Fruit fly (Drosophila melanogaster) whole organism, embryonic: ENCODE measurements around the gene CG33791.

Experiments
- Asciz ChIP-seq: fragments of 200-800 bp; sonication (Bioruptor generic); optimal IDR thresholded peaks from 2 replicates; lab custom pipeline; 2017; ENCODE audit warnings: missing biosample characterization, mild to moderate bottlenecking, missing genetic modification characterization, missing genetic modification reagents
- BEAF-32 ChIP-seq: fragments of 200-800 bp; sonication (Bioruptor generic); optimal IDR thresholded peaks from 3 replicates; lab custom pipeline; 2017; ENCODE audit warnings: missing biosample characterization, missing genetic modification characterization, mild to moderate bottlenecking, moderate library complexity, missing genetic modification reagents
- CG10654 ChIP-seq: fragments of 200-800 bp; sonication (Bioruptor generic); optimal IDR thresholded peaks from 2 replicates; lab custom pipeline; 2016; ENCODE audit warnings: missing biosample characterization, missing genetic modification characterization
- CG11456 ChIP-seq: fragments of 200-800 bp; sonication (Bioruptor generic); IDR thresholded peaks from 3 replicates; pipeline ENCODE4 v1.3.6; 2022; ENCODE audit warnings: missing biosample characterization, missing genetic modification characterization
- CG11560 ChIP-seq: fragments of 200-800 bp; sonication (Bioruptor generic); IDR thresholded peaks from 3 replicates; pipeline ENCODE4 v1.3.6; 2022; ENCODE audit warnings: missing biosample characterization, missing genetic modification characterization
- CG12071 ChIP-seq: fragments of 200-800 bp; sonication (Bioruptor generic); optimal IDR thresholded peaks from 3 replicates; lab custom pipeline; 2018; ENCODE audit warnings: missing biosample characterization, mild to moderate bottlenecking, missing genetic modification characterization
- CG12219 ChIP-seq: fragments of 200-800 bp; sonication (Bioruptor generic); optimal IDR thresholded peaks from 3 replicates; lab custom pipeline; 2018; ENCODE audit warnings: missing biosample characterization, mild to moderate bottlenecking, missing genetic modification characterization
- CG14441 ChIP-seq: fragments of 200-800 bp; sonication (Bioruptor generic); IDR thresholded peaks from 2 replicates; pipeline ENCODE4 v1.3.6; 2022; ENCODE audit warnings: missing biosample characterization, missing genetic modification characterization
- CG14710 ChIP-seq: fragments of 200-800 bp; sonication (Bioruptor generic); optimal IDR thresholded peaks from 3 replicates; lab custom pipeline; 2019; ENCODE audit warnings: missing biosample characterization, mild to moderate bottlenecking, missing genetic modification characterization, moderate library complexity
- CG17361 ChIP-seq: fragments of 200-800 bp; sonication (Bioruptor generic); IDR thresholded peaks from 3 replicates; pipeline ENCODE4 v1.3.6; 2022; ENCODE audit warnings: missing biosample characterization, missing genetic modification characterization
- CG18262 ChIP-seq: fragments of 200-800 bp; optimal IDR thresholded peaks from 3 replicates; lab custom pipeline; 2019; ENCODE audit warnings: missing biosample characterization, mild to moderate bottlenecking, missing genetic modification characterization, moderate library complexity
- CG2712 ChIP-seq: fragments of 200-800 bp; optimal IDR thresholded peaks from 3 replicates; lab custom pipeline; 2019; ENCODE audit warnings: missing biosample characterization, mild to moderate bottlenecking, missing genetic modification characterization, moderate library complexity
- CG31441 ChIP-seq: fragments of 200-800 bp; sonication (Bioruptor generic); IDR thresholded peaks from 2 replicates; pipeline ENCODE4 v1.3.6; 2022; ENCODE audit warnings: missing biosample characterization, missing genetic modification characterization
- CG3838 ChIP-seq: fragments of 200-800 bp; sonication (Bioruptor generic); optimal IDR thresholded peaks from 3 replicates; lab custom pipeline; 2016; ENCODE audit warnings: missing biosample characterization, missing genetic modification characterization
- CG4730 ChIP-seq: fragments of 200-800 bp; sonication (Bioruptor generic); IDR thresholded peaks from 2 replicates; pipeline ENCODE4 v1.3.6; 2022; ENCODE audit warnings: missing biosample characterization, missing genetic modification characterization
- CG4820 ChIP-seq: fragments of 200-800 bp; sonication (Bioruptor generic); optimal IDR thresholded peaks from 3 replicates; lab custom pipeline; 2016; ENCODE audit warnings: missing biosample characterization, missing genetic modification characterization
- CG6689 ChIP-seq: fragments of 200-800 bp; sonication (Bioruptor generic); IDR thresholded peaks from 2 replicates; pipeline ENCODE4 v1.3.6; 2022; ENCODE audit warnings: missing biosample characterization, missing genetic modification characterization
- CG7271 ChIP-seq: fragments of 200-800 bp; sonication (Bioruptor generic); optimal IDR thresholded peaks from 2 replicates; lab custom pipeline; 2018; ENCODE audit warnings: missing biosample characterization, mild to moderate bottlenecking, missing genetic modification characterization, moderate library complexity
- CG7357 ChIP-seq: fragments of 200-800 bp; sonication (Bioruptor generic); IDR thresholded peaks from 3 replicates; pipeline ENCODE4 v1.3.6; 2022; ENCODE audit warnings: missing biosample characterization, missing genetic modification characterization
- CG7556 ChIP-seq: fragments of 200-800 bp; sonication (Bioruptor generic); optimal IDR thresholded peaks from 2 replicates; lab custom pipeline; 2017; ENCODE audit warnings: missing biosample characterization, mild to moderate bottlenecking, missing genetic modification characterization
- CG9609 ChIP-seq: fragments of 200-800 bp; sonication (Bioruptor generic); optimal IDR thresholded peaks from 3 replicates; lab custom pipeline; 2016; ENCODE audit warnings: missing biosample characterization, missing genetic modification characterization
- Dek ChIP-seq: fragments of 200-800 bp; sonication (Bioruptor generic); optimal IDR thresholded peaks from 3 replicates; lab custom pipeline; 2019; ENCODE audit warnings: missing biosample characterization, mild to moderate bottlenecking, missing genetic modification characterization, moderate library complexity
- Drgx ChIP-seq: fragments of 200-800 bp; sonication (Bioruptor generic); IDR thresholded peaks from 2 replicates; pipeline ENCODE4 v1.3.6; 2022; ENCODE audit warnings: missing biosample characterization, missing genetic modification characterization
- GATAe ChIP-seq: fragments of 200-800 bp; sonication (Bioruptor generic); conservative IDR thresholded peaks from 2 replicates; pipeline ENCODE4 v1.3.6; 2022; ENCODE audit warnings: missing biosample characterization, missing genetic modification characterization
- HHEX ChIP-seq: fragments of 200-800 bp; sonication (Bioruptor generic); optimal IDR thresholded peaks from 3 replicates; lab custom pipeline; 2017; ENCODE audit warnings: missing biosample characterization, mild to moderate bottlenecking, missing genetic modification characterization, missing genetic modification reagents
- Hmr ChIP-seq: fragments of 200-800 bp; sonication (Bioruptor generic); optimal IDR thresholded peaks from 3 replicates; lab custom pipeline; 2017; ENCODE audit warnings: mild to moderate bottlenecking, missing biosample characterization, missing genetic modification reagents, missing genetic modification characterization
- Mad ChIP-seq: fragments of 200-800 bp; sonication (Bioruptor generic); optimal IDR thresholded peaks from 2 replicates; lab custom pipeline; 2016; ENCODE audit warnings: missing biosample characterization, missing genetic modification characterization
- Med ChIP-seq: fragments of 200-800 bp; sonication (Bioruptor generic); peaks from one replicate; lab custom pipeline; 2016; ENCODE audit warnings: missing biosample characterization, missing genetic modification characterization, mild to moderate bottlenecking, inconsistent platforms, moderate library complexity
- Optix ChIP-seq: fragments of 200-800 bp; sonication (Bioruptor generic); IDR thresholded peaks from 3 replicates; pipeline ENCODE4 v1.3.6; 2022; ENCODE audit warnings: missing biosample characterization, missing genetic modification characterization
- Xrp1 ChIP-seq: fragments of 200-800 bp; sonication (Bioruptor generic); IDR thresholded peaks from 2 replicates; pipeline ENCODE4 v1.3.6; 2022; ENCODE audit warnings: missing biosample characterization, missing genetic modification characterization
- bowl ChIP-seq: fragments of 200-800 bp; sonication (Bioruptor generic); IDR thresholded peaks from 2 replicates; pipeline ENCODE4 v1.3.6; 2022; ENCODE audit warnings: missing biosample characterization, missing genetic modification characterization
- crc ChIP-seq: fragments of 200-800 bp; sonication (Bioruptor generic); optimal IDR thresholded peaks from 2 replicates; lab custom pipeline; 2016; ENCODE audit warnings: missing biosample characterization, missing genetic modification characterization
- crol ChIP-seq: fragments of 200-800 bp; sonication (Bioruptor generic); IDR thresholded peaks from 2 replicates; pipeline ENCODE4 v1.3.6; 2022; ENCODE audit warnings: missing biosample characterization, missing genetic modification characterization
- crp ChIP-seq, 2 experiments: fragments of 200-800 bp; sonication (Bioruptor generic); optimal IDR thresholded peaks; 2 replicates in 1 of 2; 3 replicates in 1 of 2; lab custom pipeline; 2017; ENCODE audit warnings: missing biosample characterization in 2 of 2, missing genetic modification characterization in 2 of 2, mild to moderate bottlenecking in 1 of 2, moderate library complexity in 1 of 2
- dan ChIP-seq: fragments of 200-800 bp; sonication (Bioruptor generic); IDR thresholded peaks from 2 replicates; pipeline ENCODE4 v1.3.6; 2022; ENCODE audit warnings: missing biosample characterization, missing genetic modification characterization
- dysf ChIP-seq: fragments of 200-800 bp; sonication (Bioruptor generic); IDR thresholded peaks from 3 replicates; pipeline ENCODE4 v1.3.6; 2022; ENCODE audit warnings: missing biosample characterization, missing genetic modification characterization
- ewg ChIP-seq: fragments of 200-800 bp; sonication (Bioruptor generic); optimal IDR thresholded peaks from 3 replicates; lab custom pipeline; 2017; ENCODE audit warnings: mild to moderate bottlenecking, missing biosample characterization, missing genetic modification reagents, missing genetic modification characterization
- gce ChIP-seq: fragments of 200-800 bp; sonication (Bioruptor generic); IDR thresholded peaks from 3 replicates; pipeline ENCODE4 v1.3.6; 2022; ENCODE audit warnings: missing biosample characterization, missing genetic modification characterization
- gt ChIP-seq: fragments of 200-800 bp; sonication (Bioruptor generic); IDR thresholded peaks from 2 replicates; pipeline ENCODE4 v1.3.6; 2022; ENCODE audit warnings: missing biosample characterization, missing genetic modification characterization
- mirr ChIP-seq: fragments of 200-800 bp; sonication (Bioruptor generic); optimal IDR thresholded peaks from 3 replicates; lab custom pipeline; 2018; ENCODE audit warnings: missing biosample characterization, mild to moderate bottlenecking, missing genetic modification characterization
- pita ChIP-seq: fragments of 200-800 bp; sonication (Bioruptor generic); optimal IDR thresholded peaks from 2 replicates; lab custom pipeline; 2017; ENCODE audit warnings: missing biosample characterization, mild to moderate bottlenecking, missing genetic modification characterization
- prd ChIP-seq, 3 experiments: fragments of >200 bp in 2 of 3; fragments of 200-800 bp in 1 of 3; sonication (Bioruptor generic) in 1 of 3; optimal IDR thresholded peaks in 2 of 3; IDR thresholded peaks in 1 of 3; 2 replicates in 2 of 3; 3 replicates in 1 of 3; pipeline versions ENCODE4 v1.3.6 to Lab custom; 2017 to 2022; ENCODE audit warnings: missing biosample characterization in 1 of 3, missing genetic modification characterization in 1 of 3
- scrt ChIP-seq: fragments of 200-800 bp; sonication (Bioruptor generic); optimal IDR thresholded peaks from 2 replicates; lab custom pipeline; 2018; ENCODE audit warnings: missing biosample characterization, mild to moderate bottlenecking, missing genetic modification characterization, moderate library complexity
- sens ChIP-seq: fragments of 200-800 bp; sonication (Bioruptor generic); peaks from one replicate; lab custom pipeline; 2016; ENCODE audit warnings: missing biosample characterization, missing genetic modification characterization
- sim ChIP-seq: fragments of 200-800 bp; sonication (Bioruptor generic); IDR thresholded peaks from 2 replicates; pipeline ENCODE4 v1.3.6; 2022; ENCODE audit warnings: missing biosample characterization, missing genetic modification characterization
- sisA ChIP-seq: fragments of 200-800 bp; sonication (Bioruptor generic); IDR thresholded peaks from 2 replicates; pipeline ENCODE4 v1.3.6; 2022; ENCODE audit warnings: missing biosample characterization, missing genetic modification characterization
- sr ChIP-seq: fragments of 200-800 bp; sonication (Bioruptor generic); IDR thresholded peaks from 3 replicates; pipeline ENCODE4 v1.3.6; 2022; ENCODE audit warnings: missing biosample characterization, missing genetic modification characterization
- stwl ChIP-seq: fragments of 200-800 bp; sonication (Bioruptor generic); optimal IDR thresholded peaks from 3 replicates; lab custom pipeline; 2018; ENCODE audit warnings: missing biosample characterization, mild to moderate bottlenecking, missing genetic modification characterization, moderate library complexity
- tgo ChIP-seq: fragments of 200-800 bp; sonication (Bioruptor generic); IDR thresholded peaks from 3 replicates; pipeline ENCODE4 v1.3.6; 2022; ENCODE audit warnings: missing biosample characterization, missing genetic modification characterization
- zf30C ChIP-seq: fragments of 200-800 bp; sonication (Bioruptor generic); optimal IDR thresholded peaks from 3 replicates; lab custom pipeline; 2018; ENCODE audit warnings: missing biosample characterization, mild to moderate bottlenecking, missing genetic modification characterization

Gene CG33791

dm6 chr3L:1584781-1585180, 18.0 kb upstream of the CG33791 start (continued):
- no peak for TF ChIP-seq CG7271 (tag; lab: Kevin White, UChicago)
- TF ChIP-seq CG4730 (GFP tag; lab: Robert Waterston, UW) = 0 out of 2 replicates have a peak, but pooled peaks have one; percentile 18
- TF ChIP-seq mirr (GFP tag; lab: Kevin White, UChicago) = no peak
- 0 out of 2 replicates have a peak, but pooled peaks have one; percentile 25 for TF ChIP-seq CG14441
- no peak for TF ChIP-seq CG12219 (GFP tag; lab: Kevin White, UChicago)
- peak; percentile 96 for TF ChIP-seq Drgx (GFP tag; lab: Robert Waterston, UW)
- 0 out of 3 replicates have a peak, but pooled peaks have one; percentile 39 for TF ChIP-seq CG17361 (GFP tag; lab: Robert Waterston, UW)
- no peak for TF ChIP-seq Mad (GFP tag; lab: Kevin White, UChicago)
- TF ChIP-seq CG10654 (GFP tag; lab: Kevin White, UChicago) = no peak
- TF ChIP-seq sr = 0 out of 3 replicates have a peak, but pooled peaks have one; percentile 36
- TF ChIP-seq CG7357 (GFP tag; lab: Robert Waterston, UW) = peak; percentile 38; the same call in 1 of the 3 replicates
- no peak for TF ChIP-seq CG9609 (GFP tag; lab: Kevin White, UChicago)
- TF ChIP-seq CG3838 (GFP tag; lab: Kevin White, UChicago) = no peak
- TF ChIP-seq ewg (GFP tag; lab: Kevin White, UChicago) = no peak
- 0 out of 2 replicates have a peak, but pooled peaks have one; percentile 10 for TF ChIP-seq sim (GFP tag; lab: Robert Waterston, UW)
- peak; percentile 45; the same call in 1 of the 2 replicates for TF ChIP-seq Xrp1 (GFP tag; lab: Robert Waterston, UW)
- peak; percentile 18 for TF ChIP-seq CG4820 (GFP tag; lab: Kevin White, UChicago)
- peak; percentile 46 for TF ChIP-seq CG18262 (tag; lab: Kevin White, UChicago)
- no peak for TF ChIP-seq bowl (GFP tag; lab: Robert Waterston, UW)
- TF ChIP-seq tgo (GFP tag; lab: Robert Waterston, UW) = peak; percentile 27; the same call in 2 of the 3 replicates
- no peak for TF ChIP-seq prd (optimal IDR thresholded peaks at IDR 0.05; lab: Kevin White, UChicago)
- TF ChIP-seq prd (GFP tag; IDR thresholded peaks at IDR 0.05; lab: Robert Waterston, UW) = peak; percentile 48; the same call in 2 of the 3 replicates
- peak; percentile 65 for TF ChIP-seq CG6689
- no peak for TF ChIP-seq zf30C (GFP tag; lab: Kevin White, UChicago)
- TF ChIP-seq CG31441 = 0 out of 2 replicates have a peak, but pooled peaks have one; percentile 31
- peak; percentile 53; the same call in 2 of the 3 replicates for TF ChIP-seq CG11456 (GFP tag; lab: Robert Waterston, UW)
- peak; percentile 67 for TF ChIP-seq sens (GFP tag; lab: Kevin White, UChicago)
- no peak for TF ChIP-seq scrt (GFP tag; lab: Kevin White, UChicago)
- peak; percentile 16 for TF ChIP-seq Asciz (GFP tag; lab: Kevin White, UChicago)
- TF ChIP-seq pita = no peak
- TF ChIP-seq HHEX (GFP tag; lab: Kevin White, UChicago) = peak; percentile 8
- no peak for TF ChIP-seq crp (GFP tag; optimal IDR thresholded peaks at IDR 0.05; lab: Kevin White, UChicago)
- TF ChIP-seq dysf (GFP tag; lab: Robert Waterston, UW) = peak; percentile 54; the same call in 1 of the 3 replicates
- TF ChIP-seq crol = no peak
- peak; percentile 30 for TF ChIP-seq CG12071 (GFP tag; lab: Kevin White, UChicago)
- no peak for TF ChIP-seq dan
- TF ChIP-seq Med (GFP tag; lab: Kevin White, UChicago) = peak; percentile 57
- no peak for TF ChIP-seq CG14710
- 0 out of 3 replicates have a peak, but pooled peaks have one; percentile 29 for TF ChIP-seq Optix (GFP tag; lab: Robert Waterston, UW)
- TF ChIP-seq CG2712 = peak; percentile 36
- peak; percentile 4 for TF ChIP-seq crc (GFP tag; lab: Kevin White, UChicago)
- TF ChIP-seq stwl (tag; lab: Kevin White, UChicago) = no peak
- TF ChIP-seq BEAF-32 (GFP tag; lab: Kevin White, UChicago) = no peak
- TF ChIP-seq sisA (GFP tag; lab: Robert Waterston, UW) = peak; percentile 39; the same call in 1 of the 2 replicates
- TF ChIP-seq gce (GFP tag; lab: Robert Waterston, UW) = 0 out of 3 replicates have a peak, but pooled peaks have one; percentile 6
- no peak for TF ChIP-seq Dek
- TF ChIP-seq gt (GFP tag; lab: Robert Waterston, UW) = 0 out of 2 replicates have a peak, but pooled peaks have one; percentile 12
- no peak for TF ChIP-seq Hmr (GFP tag; lab: Kevin White, UChicago)
- no peak for TF ChIP-seq GATAe (GFP tag; lab: Robert Waterston, UW)
- TF ChIP-seq CG11560 = 0 out of 3 replicates have a peak, but pooled peaks have one; percentile 18
- no peak for TF ChIP-seq CG7556 (GFP tag; lab: Kevin White, UChicago)
